Comparison of ENCODE assay signal across 5 fruit fly cellular contexts in the genomic region with DNA sequence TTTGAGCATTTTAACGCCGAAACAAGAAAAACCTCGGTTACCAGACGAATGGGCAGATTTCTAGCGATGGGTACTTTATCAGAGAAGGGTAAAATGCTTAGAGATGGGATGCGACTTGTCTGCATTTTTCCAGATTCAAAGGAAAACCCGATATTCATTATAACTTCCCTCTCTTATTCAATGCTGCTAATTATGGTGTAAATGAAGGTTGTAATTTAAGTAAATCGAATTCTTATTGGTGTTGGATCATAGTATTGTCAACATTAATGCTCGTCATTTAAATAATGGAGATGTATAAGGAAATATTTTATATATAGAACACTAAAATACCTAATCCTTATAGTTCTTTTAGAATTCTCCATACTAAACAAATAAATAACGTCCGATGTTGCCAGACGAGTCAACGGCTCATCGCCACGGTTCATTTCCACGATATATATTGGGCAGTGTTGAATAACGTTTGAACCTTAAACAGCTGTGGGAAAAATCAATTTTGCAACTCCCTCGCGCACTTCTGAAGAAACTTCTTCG.
TF ChIP-seq lines count a peak whose summit lies in the region.

A gene (minus strand): TSS at position 77 of the 531 bp plus-strand sequence.
A gene (plus strand): TSS at position 440 of the 531 bp plus-strand sequence.

TF ChIP-seq in whole organism, adult, 20 proteins besides CTCF, POLR2A, EP300 and RAD21 (continued from another document):
- peak; percentile 69 for TF ChIP-seq tj (GFP tag; optimal IDR thresholded peaks at IDR 0.05; lab: Kevin White, UChicago)
- TF ChIP-seq Clk (GFP tag; optimal IDR thresholded peaks at IDR 0.05; lab: Kevin White, UChicago): peak; percentile 86
- peak; percentile 83 for TF ChIP-seq Crg-1 (GFP tag; optimal IDR thresholded peaks at IDR 0.05; lab: Kevin White, UChicago)
- no peak for TF ChIP-seq cic (GFP tag; optimal IDR thresholded peaks at IDR 0.05; lab: Kevin White, UChicago)

TF ChIP-seq in whole organism, embryonic, 481 proteins besides CTCF, POLR2A, EP300 and RAD21 (continued from another document and continues in another):
- TF ChIP-seq ham (GFP tag; IDR thresholded peaks at IDR 0.05; lab: Robert Waterston, UW) (peak; percentile 64; the same call in 1 of the 2 replicates), sqz (GFP tag; optimal IDR thresholded peaks at IDR 0.05; lab: Kevin White, UChicago) (no peak), bigmax (GFP tag; optimal IDR thresholded peaks at IDR 0.05; lab: Kevin White, UChicago) (no peak), nau (GFP tag; optimal IDR thresholded peaks at IDR 0.05; lab: Kevin White, UChicago) (no peak), D (optimal IDR thresholded peaks at IDR 0.05; lab: Kevin White, UChicago) (no peak), D (GFP tag; optimal IDR thresholded peaks at IDR 0.05; lab: Kevin White, UChicago) (peak; percentile 77), repo (GFP tag; optimal IDR thresholded peaks at IDR 0.05; lab: Kevin White, UChicago) (peak; percentile 68), peb (GFP tag; IDR thresholded peaks at IDR 0.05; lab: Robert Waterston, UW) (0 out of 2 replicates have a peak, but pooled peaks have one; percentile 52), lola (GFP tag; optimal IDR thresholded peaks at IDR 0.05; lab: Kevin White, UChicago) (peak in 1 of 3 experiments; percentile 87), CG5245 (GFP tag; optimal IDR thresholded peaks at IDR 0.05; lab: Kevin White, UChicago) (peak; percentile 68), wdn (GFP tag; IDR thresholded peaks at IDR 0.05; lab: Robert Waterston, UW) (peak; percentile 59; the same call in 1 of the 2 replicates), lilli (GFP tag; optimal IDR thresholded peaks at IDR 0.05; lab: Kevin White, UChicago) (peak; percentile 94), p53 (GFP tag; optimal IDR thresholded peaks at IDR 0.05; lab: Kevin White, UChicago) (peak; percentile 50), dysf (GFP tag; IDR thresholded peaks at IDR 0.05; lab: Robert Waterston, UW) (peak; percentile 81), CG10274 (GFP tag; optimal IDR thresholded peaks at IDR 0.05; lab: Kevin White, UChicago) (peak; percentile 44), gcm (GFP tag; optimal IDR thresholded peaks at IDR 0.05; lab: Kevin White, UChicago) (peak; percentile 22), H2.0 (GFP tag; IDR thresholded peaks at IDR 0.05; lab: Robert Waterston, UW) (peak; percentile 69), Doc2 (GFP tag; IDR thresholded peaks at IDR 0.05; lab: Robert Waterston, UW) (no peak), CG30020 (tag; optimal IDR thresholded peaks at IDR 0.05; lab: Kevin White, UChicago) (peak; percentile 73), Dp (GFP tag; optimal IDR thresholded peaks at IDR 0.05; lab: Kevin White, UChicago) (peak; percentile 17), CG8388 (GFP tag; optimal IDR thresholded peaks at IDR 0.05; lab: Kevin White, UChicago) (peak; percentile 62), ewg (GFP tag; optimal IDR thresholded peaks at IDR 0.05; lab: Kevin White, UChicago) (peak; percentile 51), hkb (optimal IDR thresholded peaks at IDR 0.05; lab: Kevin White, UChicago) (peak; percentile 4), hkb (GFP tag; IDR thresholded peaks at IDR 0.05; lab: Robert Waterston, UW) (no peak; the same call in 1 of the 2 replicates), Dek (tag; optimal IDR thresholded peaks at IDR 0.05; lab: Kevin White, UChicago) (peak; percentile 80), trh (GFP tag; optimal IDR thresholded peaks at IDR 0.05; lab: Kevin White, UChicago) (peak; percentile 18), Aef1 (GFP tag; IDR thresholded peaks at IDR 0.05; lab: Robert Waterston, UW) (peak; percentile 50), disco-r (GFP tag; optimal IDR thresholded peaks at IDR 0.05; lab: Kevin White, UChicago) (peak; percentile 58), CG12071 (GFP tag; optimal IDR thresholded peaks at IDR 0.05; lab: Kevin White, UChicago) (no peak)

TF ChIP-seq in whole organism, prepupa, 60 proteins besides CTCF, POLR2A, EP300 and RAD21 (continued from another document and continues in another):
- TF ChIP-seq CG11294 (GFP tag; IDR thresholded peaks at IDR 0.05; lab: Robert Waterston, UW) (peak; percentile 56; the same call in 1 of the 2 replicates), CG8319 (GFP tag; optimal IDR thresholded peaks at IDR 0.05; lab: Kevin White, UChicago) (peak; percentile 62), CG10631 (GFP tag; optimal IDR thresholded peaks at IDR 0.05; lab: Kevin White, UChicago) (peak; percentile 92), pdm3 (GFP tag; optimal IDR thresholded peaks at IDR 0.05; lab: Kevin White, UChicago) (peak; percentile 91), ss (GFP tag; optimal IDR thresholded peaks at IDR 0.05; lab: Kevin White, UChicago) (peak in 1 of 2 experiments; percentile 48), Hr38 (GFP tag; optimal IDR thresholded peaks at IDR 0.05; lab: Kevin White, UChicago) (peak; percentile 41), achi (GFP tag; optimal IDR thresholded peaks at IDR 0.05; lab: Kevin White, UChicago) (peak; percentile 82), CG11762 (GFP tag; optimal IDR thresholded peaks at IDR 0.05; lab: Kevin White, UChicago; ENCODE audit: insufficient read depth) (peak; percentile 52), topi (GFP tag; optimal IDR thresholded peaks at IDR 0.05; lab: Kevin White, UChicago) (peak; percentile 82), CG1621 (tag; optimal IDR thresholded peaks at IDR 0.05; lab: Kevin White, UChicago) (peak; percentile 31), Met (GFP tag; optimal IDR thresholded peaks at IDR 0.05; lab: Kevin White, UChicago) (peak; percentile 87), esn (GFP tag; optimal IDR thresholded peaks at IDR 0.05; lab: Kevin White, UChicago) (peak; percentile 89), fkh (GFP tag; optimal IDR thresholded peaks at IDR 0.05; lab: Kevin White, UChicago) (peak; percentile 93), svp (GFP tag; lab: Kevin White, UChicago) (peak; percentile 96), eg (GFP tag; IDR thresholded peaks at IDR 0.05; lab: Robert Waterston, UW) (peak; percentile 81), Hr39 (GFP tag; optimal IDR thresholded peaks at IDR 0.05; lab: Kevin White, UChicago) (peak; percentile 93), CG6792 (GFP tag; optimal IDR thresholded peaks at IDR 0.05; lab: Kevin White, UChicago) (peak; percentile 78), net (GFP tag; optimal IDR thresholded peaks at IDR 0.05; lab: Kevin White, UChicago) (peak; percentile 62), CG11902 (GFP tag; optimal IDR thresholded peaks at IDR 0.05; lab: Kevin White, UChicago) (peak; percentile 85), Lpt (GFP tag; optimal IDR thresholded peaks at IDR 0.05; lab: Kevin White, UChicago) (peak; percentile 55), Smox (GFP tag; optimal IDR thresholded peaks at IDR 0.05; lab: Kevin White, UChicago) (peak; percentile 86), CG7368 (GFP tag; optimal IDR thresholded peaks at IDR 0.05; lab: Kevin White, UChicago) (peak; percentile 59), CG9139 (GFP tag; optimal IDR thresholded peaks at IDR 0.05; lab: Kevin White, UChicago) (no peak), Ets21C (GFP tag; optimal IDR thresholded peaks at IDR 0.05; lab: Kevin White, UChicago) (peak; percentile 86), cyc (GFP tag; optimal IDR thresholded peaks at IDR 0.05; lab: Kevin White, UChicago) (peak; percentile 91), CG3032 (tag; optimal IDR thresholded peaks at IDR 0.05; lab: Kevin White, UChicago) (peak; percentile 81), OdsH (GFP tag; optimal IDR thresholded peaks at IDR 0.05; lab: Kevin White, UChicago) (peak; percentile 85), Sox102F (GFP tag; optimal IDR thresholded peaks at IDR 0.05; lab: Kevin White, UChicago) (peak; percentile 75), salr (GFP tag; optimal IDR thresholded peaks at IDR 0.05; lab: Kevin White, UChicago) (peak; percentile 61 to 88), CG10669 (GFP tag; optimal IDR thresholded peaks at IDR 0.05; lab: Kevin White, UChicago) (peak; percentile 55), CG16779 (tag; optimal IDR thresholded peaks at IDR 0.05; lab: Kevin White, UChicago) (no peak)

TF ChIP-seq in whole organism, pupa, 21 proteins besides CTCF, POLR2A, EP300 and RAD21 (continued from another document):
- no peak for TF ChIP-seq gl (tag; optimal IDR thresholded peaks at IDR 0.05; lab: Kevin White, UChicago)
- TF ChIP-seq EcR (GFP tag; optimal IDR thresholded peaks at IDR 0.05; lab: Kevin White, UChicago): no peak
- no peak for TF ChIP-seq CG10348 (GFP tag; IDR thresholded peaks at IDR 0.05; lab: Robert Waterston, UW)
TF ChIP-seq in whole organism, pupa: peak in this region for 15.

TF ChIP-seq in whole organism, wandering third instar larva, 38 proteins besides CTCF, POLR2A, EP300 and RAD21 (continued from another document):
- peak; percentile 81 for TF ChIP-seq GATAd (GFP tag; optimal IDR thresholded peaks at IDR 0.05; lab: Kevin White, UChicago)
- no peak for TF ChIP-seq CrebA (GFP tag; optimal IDR thresholded peaks at IDR 0.05; lab: Kevin White, UChicago; ENCODE audit: borderline replicate concordance)
- TF ChIP-seq Jra (GFP tag; optimal IDR thresholded peaks at IDR 0.05; lab: Kevin White, UChicago): peak; percentile 88
- peak in 1 of 2 experiments; percentile 92 for TF ChIP-seq foxo (GFP tag; optimal IDR thresholded peaks at IDR 0.05; lab: Kevin White, UChicago)
- TF ChIP-seq Dfd (GFP tag; optimal IDR thresholded peaks at IDR 0.05; lab: Kevin White, UChicago): no peak
- no peak for TF ChIP-seq usp (GFP tag; optimal IDR thresholded peaks at IDR 0.05; lab: Kevin White, UChicago)
- peak; percentile 76 for TF ChIP-seq br (GFP tag; optimal IDR thresholded peaks at IDR 0.05; lab: Kevin White, UChicago)
- TF ChIP-seq rgr (GFP tag; optimal IDR thresholded peaks at IDR 0.05; lab: Kevin White, UChicago): peak; percentile 84
- TF ChIP-seq pan (optimal IDR thresholded peaks at IDR 0.05; lab: Kevin White, UChicago): no peak
- peak; percentile 86 for TF ChIP-seq h (GFP tag; optimal IDR thresholded peaks at IDR 0.05; lab: Kevin White, UChicago)
- TF ChIP-seq sv (GFP tag; optimal IDR thresholded peaks at IDR 0.05; lab: Kevin White, UChicago): peak; percentile 84
- TF ChIP-seq jim (GFP tag; optimal IDR thresholded peaks at IDR 0.05; lab: Kevin White, UChicago): peak; percentile 91
- TF ChIP-seq OdsH (GFP tag; optimal IDR thresholded peaks at IDR 0.05; lab: Kevin White, UChicago): peak; percentile 76
- peak; percentile 81 for TF ChIP-seq Sp1 (GFP tag; optimal IDR thresholded peaks at IDR 0.05; lab: Kevin White, UChicago)
- peak; percentile 79 for TF ChIP-seq dmrt93B (GFP tag; optimal IDR thresholded peaks at IDR 0.05; lab: Kevin White, UChicago)
- peak; percentile 81 for TF ChIP-seq brk (GFP tag; optimal IDR thresholded peaks at IDR 0.05; lab: Kevin White, UChicago)
- TF ChIP-seq Hr83 (GFP tag; optimal IDR thresholded peaks at IDR 0.05; lab: Kevin White, UChicago; ENCODE audit: poor library complexity, severe bottlenecking): peak; percentile 96
- TF ChIP-seq sage (GFP tag; optimal IDR thresholded peaks at IDR 0.05; lab: Kevin White, UChicago): peak; percentile 43
- no peak for TF ChIP-seq Vsx2 (GFP tag; optimal IDR thresholded peaks at IDR 0.05; lab: Kevin White, UChicago; ENCODE audit: partially characterized antibody)
